Worm (Caenorhabditis elegans) whole organism, L3 larva: Measurements from ENCODE around the gene H20E11.1.

ENCODE experiments used
- R02D3.7 ChIP-seq: fragments of 150-350 bp; optimal IDR thresholded peaks from 2 replicates; lab custom pipeline; 2014; ENCODE audit warnings: missing biosample characterization, missing genetic modification characterization
- lin-39 ChIP-seq: fragments of 150-350 bp; optimal IDR thresholded peaks from 2 replicates; lab custom pipeline; 2018; ENCODE audit warnings: missing biosample characterization, missing genetic modification reagents, missing genetic modification characterization
- lsy-12 ChIP-seq: sonication (generic microtip); optimal IDR thresholded peaks from 2 replicates; lab custom pipeline; 2016; ENCODE audit warnings: mild to moderate bottlenecking, missing genetic modification characterization, missing compliant biosample characterization
- mdl-1 ChIP-seq: fragments of 150-350 bp; optimal IDR thresholded peaks from 2 replicates; lab custom pipeline; 2014; ENCODE audit warnings: missing biosample characterization, missing genetic modification characterization
- nhr-12 ChIP-seq: fragments of 150-350 bp; optimal IDR thresholded peaks from 2 replicates; lab custom pipeline; 2014; ENCODE audit warnings: missing biosample characterization, missing genetic modification characterization

ce11 chrIV:6817554-6817953 is 12.4 kb upstream of the H20E11.1 start, which contains the start of gene C17H12.5:
- TF ChIP-seq lsy-12 (tag; lab: Kevin White, UChicago): no peak
- TF ChIP-seq R02D3.7: no peak
- TF ChIP-seq mdl-1 (tag; lab: Kevin White, UChicago): no peak
- no peak for TF ChIP-seq nhr-12
- no peak for TF ChIP-seq lin-39 (tag; lab: Kevin White, UChicago)
